Fruit fly (Drosophila melanogaster): ENCODE measurements around the gene CG42750.

DNA sequence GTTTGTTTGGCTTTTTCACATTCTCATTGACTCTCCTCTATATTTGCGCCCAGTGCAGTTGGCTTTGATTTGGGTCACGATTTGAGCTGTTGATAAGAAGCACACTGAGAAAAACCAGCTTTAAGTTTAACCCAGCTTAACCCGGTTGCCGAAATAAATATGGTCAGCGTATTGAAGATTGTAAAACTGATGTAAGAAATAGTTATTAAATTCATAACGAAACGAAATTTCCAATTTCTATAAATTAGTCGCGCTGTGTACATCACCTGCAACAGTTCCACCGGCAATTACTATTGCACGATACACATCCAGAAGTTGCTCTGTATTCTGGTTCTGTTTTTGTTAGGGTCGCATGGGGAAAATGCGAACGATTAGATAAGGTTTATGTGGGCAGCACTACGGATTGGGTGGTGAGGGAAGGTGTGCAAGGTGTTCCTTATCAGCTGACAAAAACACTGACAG is 49.6 kb upstream of the CG42750 start:
- no peak for TF ChIP-seq Scr (GFP tag; IDR thresholded peaks at IDR 0.05; ENCODE audit: partially characterized antibody)
- TF ChIP-seq CG9876 (GFP tag; optimal IDR thresholded peaks at IDR 0.05), result peak; percentile 40
- peak; percentile 89 for TF ChIP-seq CG31441 (GFP tag; IDR thresholded peaks at IDR 0.05)
- TF ChIP-seq lbe (GFP tag; optimal IDR thresholded peaks at IDR 0.05), result no peak
- TF ChIP-seq nom (GFP tag; optimal IDR thresholded peaks at IDR 0.05), result no peak
- peak; percentile 73 for TF ChIP-seq Hmr (GFP tag; optimal IDR thresholded peaks at IDR 0.05)
- peak; percentile 43 for TF ChIP-seq MTF-1 (GFP tag; optimal IDR thresholded peaks at IDR 0.05; ENCODE audit: borderline replicate concordance)
- TF ChIP-seq CG6175 (GFP tag; IDR thresholded peaks at IDR 0.05), result peak; percentile 49; the same call in 1 of the 3 replicates
- TF ChIP-seq ci (GFP tag; IDR thresholded peaks at IDR 0.05), result peak; percentile 96
- TF ChIP-seq ac (GFP tag; optimal IDR thresholded peaks at IDR 0.05), result peak; percentile 43

Data from whole organism, embryonic.